Fruit fly (Drosophila melanogaster): Measurements from ENCODE around the gene CG7970.

dm6 chr3L:1664205-1664604, 11.7 kb downstream of the CG7970 start:
- TF ChIP-seq kay (GFP tag; ENCODE audit: borderline replicate concordance) (no peak), Crg-1 (GFP tag; optimal IDR thresholded peaks at IDR 0.05) (no peak), tj (GFP tag; optimal IDR thresholded peaks at IDR 0.05) (no peak), cnc (optimal IDR thresholded peaks at IDR 0.05) (no peak), CG1620 (GFP tag; optimal IDR thresholded peaks at IDR 0.05) (no peak), CG7045 (GFP tag; optimal IDR thresholded peaks at IDR 0.05) (no peak), CG11617 (GFP tag; optimal IDR thresholded peaks at IDR 0.05) (no peak), CG7101 (tag; optimal IDR thresholded peaks at IDR 0.05) (no peak), cic (GFP tag; optimal IDR thresholded peaks at IDR 0.05) (no peak), pad (GFP tag; optimal IDR thresholded peaks at IDR 0.05) (no peak), CG14711 (tag; optimal IDR thresholded peaks at IDR 0.05) (no peak), bab1 (GFP tag; optimal IDR thresholded peaks at IDR 0.05) (no peak), Clk (GFP tag; optimal IDR thresholded peaks at IDR 0.05) (no peak), CG5204 (GFP tag; optimal IDR thresholded peaks at IDR 0.05) (no peak)
